Worm (Caenorhabditis elegans) whole organism, L4/young adult: ENCODE measurements around the gene try-11.

Experiments
- W03F9.2 ChIP-seq: fragments of 150-350 bp; optimal IDR thresholded peaks from 2 replicates; lab custom pipeline; 2014; ENCODE audit warnings: missing biosample characterization, missing genetic modification characterization
- dao-5 ChIP-seq: sonication (generic microtip); optimal IDR thresholded peaks from 2 replicates; lab custom pipeline; 2016; ENCODE audit warnings: missing genotype, missing genetic modification characterization, moderate library complexity, missing compliant biosample characterization
- him-1 ChIP-seq: sonication (generic microtip); optimal IDR thresholded peaks from 2 replicates; lab custom pipeline; 2016; ENCODE audit warnings: missing genotype, missing genetic modification reagents, missing genetic modification characterization, missing compliant biosample characterization

try-11 gene

DNA sequence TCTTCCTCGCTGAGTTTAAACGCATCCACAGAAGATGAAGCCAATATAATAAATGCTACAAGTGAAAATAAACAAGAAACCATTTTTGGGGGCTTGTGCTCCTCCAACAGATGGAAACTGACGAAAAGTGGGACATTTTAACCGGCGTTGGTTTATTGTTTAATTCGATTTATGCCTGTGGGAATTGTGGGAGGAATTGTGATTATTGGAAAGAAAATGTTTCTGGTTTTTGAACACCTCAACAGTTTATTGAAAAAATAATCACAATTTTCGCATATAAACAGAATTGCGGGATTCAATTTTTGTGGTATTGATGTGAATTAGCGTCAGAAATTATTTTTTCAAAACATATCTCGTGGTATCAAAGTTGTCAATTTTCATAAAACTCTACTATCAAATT is 2.7 kb downstream of the try-11 start, which contains the start of gene try-8:
try-8 (minus strand) TSS at position 101 of the 400 bp plus-strand sequence.
- TF ChIP-seq dao-5 (tag; lab: Kevin White, UChicago): no peak
- TF ChIP-seq him-1 (tag; lab: Kevin White, UChicago): no peak
- no peak for TF ChIP-seq W03F9.2 (tag; lab: Kevin White, UChicago)

DNA sequence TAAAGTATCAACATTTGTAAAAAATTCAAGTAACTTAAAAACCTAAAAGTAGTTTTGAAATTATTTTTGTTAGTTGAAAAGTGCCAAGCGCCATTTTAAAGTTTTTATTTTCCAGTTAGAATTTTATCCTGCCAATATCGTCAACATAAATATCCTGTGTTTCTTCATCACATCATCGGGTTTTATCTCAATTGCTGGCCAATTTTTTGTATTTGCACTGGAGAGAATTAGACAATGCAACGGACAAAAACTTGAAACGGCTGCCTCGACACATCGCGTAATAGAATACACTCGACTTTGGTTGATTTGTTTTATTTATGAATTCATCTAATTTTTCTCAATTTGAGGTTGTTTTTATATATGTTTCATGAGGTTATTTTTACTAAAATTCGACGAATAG is 3.5 kb downstream of the try-11 start, which contains the start of gene F25E5.2:
F25E5.2 (plus strand) TSS at position 301 of the 400 bp plus-strand sequence.
- TF ChIP-seq dao-5 (tag; lab: Kevin White, UChicago) (no peak), W03F9.2 (tag; lab: Kevin White, UChicago) (no peak), him-1 (tag; lab: Kevin White, UChicago) (no peak)

DNA sequence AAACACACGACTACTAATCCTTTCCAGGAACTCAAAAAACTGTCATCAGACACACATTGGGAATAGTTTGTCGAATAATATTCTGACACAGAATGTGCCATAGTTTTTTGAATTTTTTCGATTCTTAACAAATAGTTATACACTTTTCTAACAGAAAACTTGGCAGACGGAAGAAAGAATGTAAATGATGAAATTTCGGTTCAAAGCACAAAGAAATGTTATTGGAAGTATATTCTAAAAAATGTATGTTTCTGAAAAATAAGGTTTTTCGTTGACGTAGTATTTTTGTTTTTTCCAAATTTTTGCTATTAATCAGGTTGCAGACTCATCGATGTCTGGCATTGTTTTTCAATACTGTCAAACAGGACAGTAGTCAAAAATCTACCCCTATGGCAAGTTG is 9.4 kb downstream of the try-11 start, which contains the start of gene srh-92:
srh-92 (minus strand) TSS at position 101 of the 400 bp plus-strand sequence.
- TF ChIP-seq dao-5 (tag; lab: Kevin White, UChicago) (no peak), W03F9.2 (tag; lab: Kevin White, UChicago) (no peak), him-1 (tag; lab: Kevin White, UChicago) (no peak)

DNA sequence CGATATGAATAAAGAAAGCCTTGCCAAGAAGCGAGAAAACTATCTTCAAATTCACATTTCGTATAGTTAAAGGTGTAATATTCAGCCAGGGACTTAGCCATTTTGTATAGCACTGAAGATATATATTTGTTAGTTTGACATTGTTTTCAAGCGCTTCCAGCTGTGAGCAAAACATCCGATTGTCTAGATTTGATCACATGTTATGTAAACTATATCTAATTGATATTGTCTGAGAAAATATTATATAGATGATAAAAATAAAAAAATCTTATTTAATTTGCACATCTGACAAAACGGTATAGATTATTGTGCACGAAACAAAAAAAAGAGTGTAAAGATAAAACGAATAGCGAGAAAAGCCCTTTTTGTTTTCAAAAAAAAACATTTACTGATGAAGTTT is 13.2 kb downstream of the try-11 start, which contains the start of gene srh-89:
srh-89 (minus strand) TSS at position 101 of the 400 bp plus-strand sequence.
- no peak for TF ChIP-seq him-1 (tag; lab: Kevin White, UChicago)
- TF ChIP-seq W03F9.2 (tag; lab: Kevin White, UChicago): no peak
- TF ChIP-seq dao-5 (tag; lab: Kevin White, UChicago): no peak

DNA sequence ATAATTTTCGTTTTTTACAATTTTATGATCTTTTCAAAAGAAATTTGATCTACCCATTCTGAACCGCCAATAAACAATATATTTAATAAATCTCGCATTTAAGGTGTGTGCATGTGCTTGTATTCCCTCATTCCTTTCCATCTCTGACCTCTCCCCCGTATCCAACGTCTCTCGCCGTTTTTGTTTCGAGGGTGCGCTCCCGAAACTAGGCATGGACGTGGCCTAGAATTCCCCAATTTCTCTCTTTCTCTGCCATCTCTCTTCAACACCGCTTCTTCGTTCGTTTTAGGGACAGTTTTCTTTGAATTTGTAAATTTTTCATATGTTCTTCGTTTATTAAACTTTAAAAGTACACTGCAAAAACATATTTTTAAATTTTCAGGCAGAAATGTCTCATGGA is 14.0 kb downstream of the try-11 start, which contains the start of gene F25E5.1:
F25E5.1 (plus strand) TSS at position 376 of the 400 bp plus-strand sequence.
- no peak for TF ChIP-seq W03F9.2 (tag; lab: Kevin White, UChicago)
- TF ChIP-seq dao-5 (tag; lab: Kevin White, UChicago): no peak
- TF ChIP-seq him-1 (tag; lab: Kevin White, UChicago): no peak

DNA sequence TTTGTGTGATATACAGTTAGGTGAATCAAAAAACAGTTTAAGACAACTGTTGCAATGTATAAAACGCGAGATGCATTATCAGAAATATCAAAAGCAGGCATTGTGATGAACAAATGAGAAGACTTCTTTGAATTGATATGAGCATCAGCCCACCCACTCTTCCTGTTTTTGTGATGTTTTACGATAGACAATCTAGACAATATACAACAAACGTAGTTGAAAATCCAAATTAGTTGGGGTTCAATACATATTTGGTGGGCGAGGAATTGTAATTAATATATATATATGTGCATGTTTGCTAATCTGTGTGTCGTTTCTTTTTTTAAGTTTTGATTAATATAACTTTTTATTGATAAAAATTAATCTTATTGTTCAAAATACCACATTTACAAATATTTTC is 21.3 kb downstream of the try-11 start, which contains the start of gene str-28:
str-28 (minus strand) TSS at position 101 of the 400 bp plus-strand sequence.
- TF ChIP-seq him-1 (tag; lab: Kevin White, UChicago) (no peak), dao-5 (tag; lab: Kevin White, UChicago) (no peak), W03F9.2 (tag; lab: Kevin White, UChicago) (no peak)

DNA sequence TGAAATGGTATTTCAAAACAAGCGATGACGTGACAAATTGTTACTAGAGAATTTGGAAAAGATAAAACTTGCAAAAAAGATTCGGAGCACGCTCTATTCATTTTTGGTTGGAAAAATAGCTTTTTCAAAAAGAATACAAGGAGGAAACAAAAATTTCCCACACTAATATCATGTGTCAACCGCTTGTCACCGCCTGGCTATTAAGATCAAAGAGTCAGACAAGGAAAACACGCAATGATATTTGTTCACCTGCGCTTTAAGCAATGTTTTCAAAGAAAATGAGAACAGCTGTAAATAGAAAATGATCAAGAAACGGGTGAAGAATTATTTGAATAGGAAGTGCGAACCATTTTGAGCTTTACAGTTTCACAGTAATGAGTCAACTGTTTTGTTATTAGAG is 25.2 kb downstream of the try-11 start, which contains the start of gene srh-125:
srh-125 (minus strand) TSS at position 101 of the 400 bp plus-strand sequence.
- TF ChIP-seq dao-5 (tag; lab: Kevin White, UChicago): no peak
- TF ChIP-seq W03F9.2 (tag; lab: Kevin White, UChicago): no peak
- no peak for TF ChIP-seq him-1 (tag; lab: Kevin White, UChicago)

DNA sequence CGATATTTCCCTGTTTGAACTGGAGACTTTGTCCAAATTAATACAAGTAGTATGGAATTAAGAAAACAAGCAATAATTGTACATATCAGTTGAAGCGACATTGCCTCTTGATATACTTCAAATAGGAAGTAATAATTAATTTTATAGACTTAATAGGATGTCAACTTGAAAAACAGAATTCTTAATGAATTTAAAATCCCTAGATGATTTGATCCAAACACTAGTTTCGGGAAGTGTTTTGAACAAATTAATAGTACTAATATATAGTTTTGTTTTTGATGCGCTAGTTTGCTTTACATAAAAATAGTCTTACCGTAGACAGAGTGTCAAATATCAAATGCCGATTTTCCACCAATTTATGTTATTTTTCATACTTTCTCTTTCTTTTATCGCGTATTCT is 26.9 kb downstream of the try-11 start, which contains the start of gene str-190:
str-190 (minus strand) TSS at position 101 of the 400 bp plus-strand sequence.
- TF ChIP-seq dao-5 (tag; lab: Kevin White, UChicago) (no peak), W03F9.2 (tag; lab: Kevin White, UChicago) (no peak), him-1 (tag; lab: Kevin White, UChicago) (no peak)

DNA sequence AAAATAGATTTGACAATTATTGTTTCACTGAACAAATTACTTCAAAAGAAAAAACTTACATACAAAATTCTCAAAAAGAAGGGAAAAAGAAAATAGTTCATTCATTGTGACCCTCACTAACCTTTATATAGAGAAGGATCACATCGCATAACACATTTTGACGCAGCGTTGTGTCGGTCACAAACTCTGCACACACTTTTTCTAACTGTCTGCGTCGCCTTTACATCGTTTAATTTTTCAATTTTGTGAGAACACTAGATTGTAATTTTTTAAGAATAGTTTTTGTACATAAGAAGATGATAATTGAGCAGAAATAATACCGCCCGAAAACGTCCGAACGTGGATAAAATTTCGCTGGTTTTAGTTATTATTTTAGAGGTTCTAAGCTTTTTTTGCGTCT is 29.4 kb downstream of the try-11 start, which contains the start of gene C18B10.6:
C18B10.6 (minus strand) TSS at position 101 of the 400 bp plus-strand sequence.
- no peak for TF ChIP-seq dao-5 (tag; lab: Kevin White, UChicago)
- TF ChIP-seq W03F9.2 (tag; lab: Kevin White, UChicago): no peak
- TF ChIP-seq him-1 (tag; lab: Kevin White, UChicago): no peak

DNA sequence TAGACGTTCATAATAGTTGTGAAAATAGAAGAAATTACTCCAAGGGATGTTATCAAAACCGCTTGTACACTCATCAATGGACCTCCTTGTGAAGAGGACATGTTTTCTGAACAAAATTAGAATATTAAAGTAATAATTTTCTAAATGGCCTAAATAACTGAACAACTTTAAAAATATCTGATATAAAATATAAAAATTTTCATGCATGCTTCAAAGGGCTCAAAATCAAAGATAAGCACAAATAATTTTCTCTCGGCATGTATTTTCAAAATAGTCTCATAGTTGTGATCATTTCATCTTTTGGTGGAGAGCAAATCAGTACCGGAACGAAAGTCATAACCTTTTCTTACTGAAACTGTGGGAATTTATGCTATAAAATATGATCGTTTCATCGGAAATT is 33.5 kb downstream of the try-11 start, which contains the start of gene srbc-8:
srbc-8 (minus strand) TSS at position 101 of the 400 bp plus-strand sequence.
- TF ChIP-seq W03F9.2 (tag; lab: Kevin White, UChicago) (no peak), him-1 (tag; lab: Kevin White, UChicago) (no peak)

DNA sequence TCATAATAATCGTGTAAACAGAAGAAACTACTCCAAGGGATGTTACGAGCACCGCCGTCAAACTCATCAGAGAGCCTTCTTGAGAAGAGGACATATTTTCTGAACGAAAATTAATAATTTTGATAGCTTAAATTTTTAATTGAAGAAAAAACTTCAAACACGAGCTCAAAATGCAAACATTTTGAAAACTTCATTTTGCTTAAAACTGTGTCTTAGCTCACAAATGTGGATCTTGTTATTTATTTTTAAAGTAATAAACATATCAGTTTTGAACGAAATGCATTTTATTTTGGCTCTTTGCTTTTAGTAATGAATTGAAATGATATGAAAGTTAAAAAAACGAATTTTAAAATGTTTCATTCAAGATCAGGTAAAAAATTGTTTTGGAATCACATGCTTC is 36.0 kb downstream of the try-11 start, which contains the start of gene srbc-7:
srbc-7 (minus strand) TSS at position 101 of the 400 bp plus-strand sequence.
- TF ChIP-seq him-1 (tag; lab: Kevin White, UChicago) (no peak), W03F9.2 (tag; lab: Kevin White, UChicago) (no peak), dao-5 (tag; lab: Kevin White, UChicago) (no peak)

DNA sequence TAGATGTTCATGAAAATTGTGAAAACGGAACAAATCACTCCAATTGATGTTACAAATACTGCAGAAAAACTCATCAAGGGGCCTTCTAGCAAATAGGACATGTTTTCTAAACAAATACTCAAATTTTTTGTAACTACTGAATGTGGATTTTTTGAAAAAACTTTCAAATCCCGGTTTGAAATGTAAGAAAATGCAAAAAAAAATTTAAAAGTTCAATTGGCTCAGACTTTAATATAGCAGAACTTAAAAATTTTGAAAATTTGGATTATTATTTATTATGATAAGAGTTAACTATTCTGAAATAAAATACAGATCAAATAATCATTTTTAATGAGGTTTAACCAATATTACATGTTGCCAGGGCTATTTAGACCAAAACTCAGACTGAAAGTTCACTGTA is 38.8 kb downstream of the try-11 start, which contains the start of gene srbc-9:
srbc-9 (minus strand) TSS at position 101 of the 400 bp plus-strand sequence.
- TF ChIP-seq dao-5 (tag; lab: Kevin White, UChicago) (no peak), him-1 (tag; lab: Kevin White, UChicago) (no peak)

DNA sequence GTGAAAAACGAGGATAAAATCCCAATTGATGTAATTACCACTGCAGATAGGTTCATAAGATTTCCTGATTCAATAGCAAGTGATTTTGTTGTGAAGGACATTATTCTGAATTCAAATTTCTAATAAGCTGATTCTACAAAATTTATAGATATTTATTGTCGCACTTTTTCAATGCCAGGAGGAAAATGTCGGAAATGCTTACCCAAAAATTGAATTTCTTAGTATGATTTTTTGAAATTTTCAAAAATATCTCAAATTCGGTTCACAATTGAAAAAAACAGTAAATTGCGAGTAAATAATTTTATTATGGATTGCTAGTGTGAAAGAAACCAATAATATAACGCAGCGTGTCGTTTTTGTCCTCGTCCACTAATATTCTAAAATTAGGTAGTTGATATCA is 41.4 kb downstream of the try-11 start, which contains the start of gene srbc-10:
srbc-10 (minus strand) TSS at position 101 of the 400 bp plus-strand sequence.
- TF ChIP-seq him-1 (tag; lab: Kevin White, UChicago) (no peak), dao-5 (tag; lab: Kevin White, UChicago) (no peak), W03F9.2 (tag; lab: Kevin White, UChicago) (no peak)
